Worm (Caenorhabditis elegans) whole organism, midembryonic: Measurements from ENCODE around the gene C03E10.3.

Source experiments
- T22C8.4 ChIP-seq: fragments of 200-800 bp; sonication (Bioruptor generic); IDR thresholded peaks from 2 replicates; pipeline ENCODE4 v1.3.6; 2022; ENCODE audit warnings: missing genetic modification characterization, missing compliant biosample characterization
- cog-1 ChIP-seq: sonication (generic microtip); optimal IDR thresholded peaks from 2 replicates; lab custom pipeline; 2016; ENCODE audit warnings: missing genetic modification characterization, missing compliant biosample characterization
- flt-1 ChIP-seq: fragments of 200-800 bp; sonication (Bioruptor generic); IDR thresholded peaks from 2 replicates; pipeline ENCODE4 v1.3.6; 2022; ENCODE audit warnings: missing genetic modification characterization, missing compliant biosample characterization
- klf-2 ChIP-seq: fragments of 200-800 bp; sonication (Bioruptor generic); conservative IDR thresholded peaks from 2 replicates; pipeline ENCODE4 v1.3.6; 2022; ENCODE audit warnings: missing genetic modification reagents, missing genetic modification characterization, missing compliant biosample characterization
- med-1 ChIP-seq: sonication (generic microtip); optimal IDR thresholded peaks from 2 replicates; lab custom pipeline; 2017; ENCODE audit warnings: missing genetic modification characterization, mild to moderate bottlenecking, missing compliant biosample characterization, antibody characterized with exemption, missing genetic modification reagents; ENCODE audit not compliant: insufficient read depth
- ref-1 ChIP-seq: fragments of 200-800 bp; sonication (Bioruptor generic); conservative IDR thresholded peaks from 2 replicates; pipeline ENCODE4 v1.3.6; 2022; ENCODE audit warnings: missing genetic modification reagents, missing genetic modification characterization, missing compliant biosample characterization
- tab-1 ChIP-seq: fragments of 200-800 bp; sonication (Bioruptor generic); IDR thresholded peaks from 2 replicates; pipeline ENCODE4 v1.3.6; 2022; ENCODE audit warnings: missing genetic modification characterization, missing compliant biosample characterization
- ztf-23 ChIP-seq: fragments of 200-800 bp; sonication (Bioruptor generic); IDR thresholded peaks from 2 replicates; pipeline ENCODE4 v1.3.6; 2022; ENCODE audit warnings: missing genetic modification reagents, missing genetic modification characterization, missing compliant biosample characterization
- ztf-29 ChIP-seq: fragments of 200-800 bp; sonication (Bioruptor generic); IDR thresholded peaks from 2 replicates; pipeline ENCODE4 v1.3.6; 2022; ENCODE audit warnings: missing genetic modification reagents, missing genetic modification characterization, missing compliant biosample characterization

Gene C03E10.3

ce11 chrV:11279564-11279963, 6.7 kb upstream of the C03E10.3 start:
- peak; percentile 62 for TF ChIP-seq T22C8.4 (GFP tag; lab: Robert Waterston, UW)
- TF ChIP-seq ztf-23 (GFP tag; lab: Robert Waterston, UW): no peak

ce11 chrV:11281414-11282209, 4.6 kb upstream of the C03E10.3 start:
- TF ChIP-seq cog-1 (tag; lab: Kevin White, UChicago) (peak; percentile 55), ztf-29 (GFP tag; lab: Robert Waterston, UW) (0 out of 2 replicates have a peak, but pooled peaks have one; percentile 11), ref-1 (no peak), flt-1 (GFP tag; lab: Robert Waterston, UW) (no peak), T22C8.4 (GFP tag; lab: Robert Waterston, UW) (no peak)

- TF ChIP-seq ztf-29 (GFP tag; lab: Robert Waterston, UW) (no peak), flt-1 (GFP tag; lab: Robert Waterston, UW) (no peak), klf-2 (no peak), T22C8.4 (GFP tag; lab: Robert Waterston, UW) (no peak), ztf-23 (GFP tag; lab: Robert Waterston, UW) (no peak), tab-1 (GFP tag; lab: Robert Waterston, UW) (no peak), ref-1 (no peak), cog-1 (tag; lab: Kevin White, UChicago) (no peak), med-1 (no peak)
These were observed 3.9 kb upstream of the C03E10.3 start, which contains the start of gene gly-20 for ce11 chrV:11282272-11282671. Gene gly-20 (plus strand): TSS chrV:11282572.

ce11 chrV:11290888-11291287, 4.7 kb downstream of the C03E10.3 start, which contains the start of gene C03E10.1:
Gene C03E10.1 (plus strand): TSS chrV:11291188.
- TF ChIP-seq ztf-23 (GFP tag; lab: Robert Waterston, UW): no peak
- no peak for TF ChIP-seq klf-2
- TF ChIP-seq ztf-29 (GFP tag; lab: Robert Waterston, UW): no peak
- no peak for TF ChIP-seq cog-1 (tag; lab: Kevin White, UChicago)
- no peak for TF ChIP-seq med-1
- no peak for TF ChIP-seq ref-1
- no peak for TF ChIP-seq T22C8.4 (GFP tag; lab: Robert Waterston, UW)
- TF ChIP-seq tab-1 (GFP tag; lab: Robert Waterston, UW): no peak
- no peak for TF ChIP-seq flt-1 (GFP tag; lab: Robert Waterston, UW)

ce11 chrV:11292682-11293081, 6.5 kb downstream of the C03E10.3 start:
- no peak for TF ChIP-seq ztf-23 (GFP tag; lab: Robert Waterston, UW)
- no peak for TF ChIP-seq ref-1

- no peak for TF ChIP-seq cog-1 (tag; lab: Kevin White, UChicago)
- TF ChIP-seq T22C8.4 (GFP tag; lab: Robert Waterston, UW): no peak
- TF ChIP-seq flt-1 (GFP tag; lab: Robert Waterston, UW): no peak
- no peak for TF ChIP-seq ref-1
- TF ChIP-seq ztf-29 (GFP tag; lab: Robert Waterston, UW): no peak
- TF ChIP-seq ztf-23 (GFP tag; lab: Robert Waterston, UW): no peak
- no peak for TF ChIP-seq klf-2
- TF ChIP-seq tab-1 (GFP tag; lab: Robert Waterston, UW): no peak
- no peak for TF ChIP-seq med-1
These were observed 8.2 kb downstream of the C03E10.3 start, which contains the start of gene T03F7.6 for ce11 chrV:11294393-11294792. Gene T03F7.6 (plus strand): TSS chrV:11294693.

- no peak for TF ChIP-seq T22C8.4 (GFP tag; lab: Robert Waterston, UW)
- no peak for TF ChIP-seq cog-1 (tag; lab: Kevin White, UChicago)
These were observed 12.4 kb downstream of the C03E10.3 start, which contains the start of gene T03F7.5 for ce11 chrV:11298632-11299031. Gene T03F7.5 (minus strand): TSS chrV:11298732.

- TF ChIP-seq T22C8.4 (GFP tag; lab: Robert Waterston, UW) (no peak), klf-2 (no peak), ztf-23 (GFP tag; lab: Robert Waterston, UW) (no peak), tab-1 (GFP tag; lab: Robert Waterston, UW) (no peak), flt-1 (GFP tag; lab: Robert Waterston, UW) (no peak), ref-1 (no peak), med-1 (no peak), cog-1 (tag; lab: Kevin White, UChicago) (no peak), ztf-29 (GFP tag; lab: Robert Waterston, UW) (no peak)
These were observed 13.2 kb downstream of the C03E10.3 start for ce11 chrV:11299406-11299805.

ce11 chrV:11300539-11300938, 14.3 kb downstream of the C03E10.3 start, which contains the start of gene srh-47:
Gene srh-47 (minus strand): TSS chrV:11300639.
- TF ChIP-seq tab-1 (GFP tag; lab: Robert Waterston, UW) (no peak), cog-1 (tag; lab: Kevin White, UChicago) (no peak), ztf-23 (GFP tag; lab: Robert Waterston, UW) (no peak), med-1 (no peak), klf-2 (no peak), ref-1 (no peak), flt-1 (GFP tag; lab: Robert Waterston, UW) (no peak), T22C8.4 (GFP tag; lab: Robert Waterston, UW) (no peak), ztf-29 (GFP tag; lab: Robert Waterston, UW) (no peak)

ce11 chrV:11302698-11303097, 16.5 kb downstream of the C03E10.3 start, which contains the start of gene srh-46:
Gene srh-46 (minus strand): TSS chrV:11302886.
- TF ChIP-seq cog-1 (tag; lab: Kevin White, UChicago) (no peak), ref-1 (no peak), ztf-23 (GFP tag; lab: Robert Waterston, UW) (no peak), flt-1 (GFP tag; lab: Robert Waterston, UW) (no peak), tab-1 (GFP tag; lab: Robert Waterston, UW) (no peak)
